Fruit fly (Drosophila melanogaster): Measurements from ENCODE around the gene CG11696.

Gene CG11696

DNA sequence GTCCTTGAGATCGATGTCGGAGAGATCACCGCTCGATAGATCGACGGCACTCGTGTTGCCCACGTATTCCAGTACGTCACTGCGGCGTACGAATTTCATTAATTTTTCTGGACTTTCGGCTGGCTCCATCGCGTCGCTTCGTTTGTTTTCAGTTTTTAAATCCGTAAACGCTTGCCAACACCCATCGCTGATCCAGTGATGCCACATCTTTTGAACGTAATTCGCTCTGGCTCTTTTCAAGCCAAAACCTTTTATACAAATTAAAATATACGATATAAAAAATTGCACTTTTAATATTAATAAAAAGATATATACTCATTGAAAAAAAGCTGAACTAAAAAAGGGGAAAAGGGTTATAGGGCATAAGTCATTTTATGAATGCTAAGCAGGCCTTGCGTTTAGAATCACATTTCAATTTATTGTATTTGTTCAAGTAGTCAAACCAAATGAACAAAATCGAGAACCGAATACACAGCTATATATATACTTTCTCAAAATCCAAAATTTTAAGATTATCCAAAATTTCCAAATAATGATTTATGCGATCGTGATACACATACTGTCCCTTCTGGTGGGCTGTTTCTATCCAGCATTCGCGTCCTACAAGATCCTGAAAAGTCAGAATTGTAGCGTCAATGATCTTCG is 1.1 kb upstream of the CG11696 start, which contains the start of the genes Kmn1 and Reepl1 (continued):
- TF ChIP-seq pzg (GFP tag; optimal IDR thresholded peaks at IDR 0.05) (peak; percentile 29), CG3847 (GFP tag; IDR thresholded peaks at IDR 0.05) (no peak), ems (GFP tag; optimal IDR thresholded peaks at IDR 0.05) (no peak), HLH3B (GFP tag; IDR thresholded peaks at IDR 0.05) (no peak), CG2120 (GFP tag; optimal IDR thresholded peaks at IDR 0.05) (peak; percentile 16), onecut (GFP tag; IDR thresholded peaks at IDR 0.05) (no peak), lola (GFP tag; optimal IDR thresholded peaks at IDR 0.05) (no peak), CG6175 (GFP tag; IDR thresholded peaks at IDR 0.05) (no peak), Dip3 (GFP tag; optimal IDR thresholded peaks at IDR 0.05) (no peak), CG15479 (GFP tag; optimal IDR thresholded peaks at IDR 0.05) (no peak), Myb (GFP tag; optimal IDR thresholded peaks at IDR 0.05) (peak; percentile 13), sisA (GFP tag; IDR thresholded peaks at IDR 0.05) (0 out of 2 replicates have a peak, but pooled peaks have one; percentile 15), ase (GFP tag; IDR thresholded peaks at IDR 0.05) (no peak), hkb (optimal IDR thresholded peaks at IDR 0.05) (no peak), hkb (GFP tag; IDR thresholded peaks at IDR 0.05) (no peak), bigmax (GFP tag; optimal IDR thresholded peaks at IDR 0.05) (no peak), slbo (GFP tag; IDR thresholded peaks at IDR 0.05) (peak; percentile 62), phol (tag; optimal IDR thresholded peaks at IDR 0.05) (peak; percentile 15), BtbVII (GFP tag; optimal IDR thresholded peaks at IDR 0.05) (no peak), MBD-R2 (GFP tag; IDR thresholded peaks at IDR 0.05) (peak; percentile 67), Xbp1 (GFP tag; optimal IDR thresholded peaks at IDR 0.05) (peak; percentile 4), Rfx (GFP tag; IDR thresholded peaks at IDR 0.05) (peak; percentile 40; the same call in 1 of the 2 replicates), dysf (GFP tag; IDR thresholded peaks at IDR 0.05) (no peak), CG18619 (GFP tag; optimal IDR thresholded peaks at IDR 0.05) (no peak), ken (GFP tag; IDR thresholded peaks at IDR 0.05) (no peak), Med (GFP tag) (peak; percentile 19), GATAe (GFP tag; conservative IDR thresholded peaks at IDR 0.05) (no peak), ssp (GFP tag; IDR thresholded peaks at IDR 0.05) (peak; percentile 32; the same call in 1 of the 2 replicates), stwl (tag; optimal IDR thresholded peaks at IDR 0.05) (peak; percentile 3), E2f2 (GFP tag; IDR thresholded peaks at IDR 0.05) (peak; percentile 52; the same call in 1 of the 2 replicates), bowl (GFP tag; IDR thresholded peaks at IDR 0.05) (no peak), row (GFP tag; IDR thresholded peaks at IDR 0.05) (peak; percentile 72), sna (GFP tag; IDR thresholded peaks at IDR 0.05; ENCODE audit: partially characterized antibody) (no peak), CG30020 (tag; optimal IDR thresholded peaks at IDR 0.05) (no peak), CG14860 (GFP tag; IDR thresholded peaks at IDR 0.05; ENCODE audit: partially characterized antibody) (no peak), pfk (GFP tag; optimal IDR thresholded peaks at IDR 0.05) (no peak), CG10267 (tag; optimal IDR thresholded peaks at IDR 0.05) (peak; percentile 74)

DNA sequence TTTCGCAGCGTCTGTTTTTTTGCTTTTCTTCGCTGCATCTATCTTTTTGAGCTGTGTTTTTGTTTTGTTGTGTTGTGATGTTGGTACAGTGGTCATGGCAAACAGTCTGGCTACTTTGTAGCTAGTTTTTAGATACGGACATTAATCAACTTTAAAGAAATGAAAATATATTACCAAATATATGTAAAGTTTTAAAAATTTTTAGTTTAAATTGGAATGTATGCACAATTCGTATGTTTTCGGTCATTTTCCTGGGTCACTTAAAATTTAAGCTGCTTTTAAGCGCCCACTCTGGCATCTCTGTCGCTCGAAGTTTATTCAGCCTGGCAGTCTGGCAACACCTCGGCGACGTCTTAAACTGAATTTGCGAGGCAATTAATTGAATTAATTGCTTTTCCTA is 3.0 kb downstream of the CG11696 start, which contains the start of gene CG11695:
Gene CG11695, plus strand, starts transcription at position 344 of the 400 bp plus-strand sequence.
- TF ChIP-seq CG2202 (tag; optimal IDR thresholded peaks at IDR 0.05) (no peak), CG11723 (GFP tag; optimal IDR thresholded peaks at IDR 0.05) (peak; percentile 13), otp (GFP tag; IDR thresholded peaks at IDR 0.05) (no peak), CG8765 (GFP tag; IDR thresholded peaks at IDR 0.05) (peak; percentile 48; the same call in 1 of the 2 replicates), Kr (GFP tag; optimal IDR thresholded peaks at IDR 0.05) (no peak), unc-4 (GFP tag; IDR thresholded peaks at IDR 0.05; ENCODE audit: partially characterized antibody) (no peak), Bgb (GFP tag; IDR thresholded peaks at IDR 0.05; ENCODE audit: partially characterized antibody) (no peak), CG18599 (GFP tag; optimal IDR thresholded peaks at IDR 0.05) (peak; percentile 75), GATAe (GFP tag; conservative IDR thresholded peaks at IDR 0.05) (no peak), CG3838 (GFP tag; optimal IDR thresholded peaks at IDR 0.05) (peak; percentile 51), cas (GFP tag; IDR thresholded peaks at IDR 0.05) (peak; percentile 46; the same call in 1 of the 2 replicates), Ravus (GFP tag; IDR thresholded peaks at IDR 0.05) (no peak; the same call in 1 of the 2 replicates), CG8944 (GFP tag; optimal IDR thresholded peaks at IDR 0.05) (no peak), stc (GFP tag; IDR thresholded peaks at IDR 0.05) (no peak; the same call in 1 of the 2 replicates), CG4404 (GFP tag; IDR thresholded peaks at IDR 0.05) (peak; percentile 36; the same call in 1 of the 2 replicates), CTCF (GFP tag; optimal IDR thresholded peaks at IDR 0.05) (no peak), ERR (GFP tag; optimal IDR thresholded peaks at IDR 0.05) (no peak)

Measured in whole organism, embryonic.